Worm (Caenorhabditis elegans) whole organism, young adult: ENCODE results near the gene T15H9.5.

Experiments
- B0019.2 ChIP-seq: fragments of 200-800 bp; sonication (Bioruptor generic); conservative IDR thresholded peaks from 2 replicates; pipeline ENCODE4 v1.3.6; 2022; ENCODE audit warnings: missing genetic modification reagents, missing genetic modification characterization, missing compliant biosample characterization
- B0261.1 ChIP-seq: sonication (generic microtip); optimal IDR thresholded peaks from 2 replicates; lab custom pipeline; 2016; ENCODE audit warnings: mild to moderate bottlenecking, missing genetic modification characterization, moderate library complexity, missing compliant biosample characterization
- C06A6.2 ChIP-seq: fragments of 200-800 bp; sonication (Bioruptor generic); conservative IDR thresholded peaks from 2 replicates; pipeline ENCODE4 v1.3.6; 2022; ENCODE audit warnings: missing genetic modification characterization, missing compliant biosample characterization
- F10E7.11 ChIP-seq: sonication (generic microtip); optimal IDR thresholded peaks from 2 replicates; lab custom pipeline; 2017; ENCODE audit warnings: mild to moderate bottlenecking, missing genetic modification characterization, moderate library complexity, missing compliant biosample characterization
- F37B4.10 ChIP-seq: fragments of 200-800 bp; sonication (Bioruptor generic); IDR thresholded peaks from 2 replicates; pipeline ENCODE4 v1.3.6; 2022; ENCODE audit warnings: missing genetic modification characterization, missing compliant biosample characterization
- F52B5.7 ChIP-seq: sonication (generic microtip); optimal IDR thresholded peaks from 2 replicates; lab custom pipeline; 2016; ENCODE audit warnings: mild to moderate bottlenecking, missing genetic modification characterization, missing compliant biosample characterization
- K11D2.4 ChIP-seq: fragments of 200-800 bp; sonication (Bioruptor generic); IDR thresholded peaks from 2 replicates; pipeline ENCODE4 v1.3.6; 2022; ENCODE audit warnings: missing genetic modification reagents, missing genetic modification characterization, missing compliant biosample characterization
- T07F8.4 ChIP-seq: sonication (generic microtip); optimal IDR thresholded peaks from 2 replicates; lab custom pipeline; 2016; ENCODE audit warnings: mild to moderate bottlenecking, missing genetic modification characterization, moderate library complexity, missing compliant biosample characterization
- T26A5.8 ChIP-seq: sonication (generic microtip); optimal IDR thresholded peaks from 2 replicates; lab custom pipeline; 2016; ENCODE audit warnings: missing genetic modification characterization, missing compliant biosample characterization
- Y53F4B.3 ChIP-seq: fragments of 200-800 bp; sonication (Bioruptor generic); IDR thresholded peaks from 2 replicates; pipeline ENCODE4 v1.3.6; 2022; ENCODE audit warnings: missing genetic modification reagents, missing genetic modification characterization, missing compliant biosample characterization
- Y53G8AR.9 ChIP-seq: fragments of 200-800 bp; sonication (Bioruptor generic); conservative IDR thresholded peaks from 2 replicates; pipeline ENCODE4 v1.3.6; 2022; ENCODE audit warnings: missing genetic modification reagents, missing genetic modification characterization, missing compliant biosample characterization
- akir-1 ChIP-seq: fragments of 200-800 bp; sonication (Bioruptor generic); optimal IDR thresholded peaks from 2 replicates; lab custom pipeline; 2018; ENCODE audit warnings: mild to moderate bottlenecking, missing genetic modification characterization, moderate library complexity, missing compliant biosample characterization
- aptf-2 ChIP-seq: fragments of 200-800 bp; sonication (Bioruptor generic); conservative IDR thresholded peaks from 2 replicates; pipeline ENCODE4 v1.3.6; 2022; ENCODE audit warnings: missing genetic modification reagents, missing genetic modification characterization, missing compliant biosample characterization
- attf-3 ChIP-seq: fragments of 200-800 bp; sonication (Bioruptor generic); conservative IDR thresholded peaks from 2 replicates; pipeline ENCODE4 v1.3.6; 2022; ENCODE audit warnings: missing genetic modification reagents, missing genetic modification characterization, missing compliant biosample characterization
- attf-6 ChIP-seq: fragments of 200-800 bp; sonication (Bioruptor generic); IDR thresholded peaks from 2 replicates; pipeline ENCODE4 v1.3.6; 2022; ENCODE audit warnings: missing genetic modification reagents, missing genetic modification characterization, missing compliant biosample characterization
- bed-1 ChIP-seq: fragments of 200-800 bp; sonication (Bioruptor generic); IDR thresholded peaks from 2 replicates; pipeline ENCODE4 v1.3.6; 2022; ENCODE audit warnings: missing genetic modification reagents, missing genetic modification characterization, missing compliant biosample characterization
- bed-2 ChIP-seq: fragments of 200-800 bp; sonication (Bioruptor generic); IDR thresholded peaks from 2 replicates; pipeline ENCODE4 v1.3.6; 2022; ENCODE audit warnings: missing genetic modification reagents, missing genetic modification characterization, missing compliant biosample characterization
- ceh-100 ChIP-seq: fragments of 200-800 bp; sonication (Bioruptor generic); IDR thresholded peaks from 2 replicates; pipeline ENCODE4 v1.3.6; 2022; ENCODE audit warnings: missing genetic modification reagents, missing genetic modification characterization, missing compliant biosample characterization
- ceh-40 ChIP-seq: fragments of 200-800 bp; sonication (Bioruptor generic); IDR thresholded peaks from 2 replicates; pipeline ENCODE4 v1.3.6; 2022; ENCODE audit warnings: missing genetic modification characterization, missing compliant biosample characterization
- ekl-4 ChIP-seq: fragments of 200-800 bp; sonication (Bioruptor generic); IDR thresholded peaks from 2 replicates; pipeline ENCODE4 v1.3.6; 2022; ENCODE audit warnings: missing genetic modification reagents, missing genetic modification characterization, missing compliant biosample characterization
- ets-4 ChIP-seq: fragments of 200-800 bp; sonication (Bioruptor generic); optimal IDR thresholded peaks from 2 replicates; lab custom pipeline; 2018; ENCODE audit warnings: mild to moderate bottlenecking, missing genetic modification characterization, missing compliant biosample characterization
- gei-17 ChIP-seq: fragments of 200-800 bp; sonication (Bioruptor generic); optimal IDR thresholded peaks from 2 replicates; lab custom pipeline; 2018; ENCODE audit warnings: mild to moderate bottlenecking, missing genetic modification characterization, missing compliant biosample characterization
- hlh-26 ChIP-seq: fragments of 200-800 bp; sonication (Bioruptor generic); conservative IDR thresholded peaks from 2 replicates; pipeline ENCODE4 v1.3.6; 2022; ENCODE audit warnings: missing genetic modification reagents, missing genetic modification characterization, missing compliant biosample characterization
- hsf-1 ChIP-seq: fragments of 200-800 bp; sonication (Bioruptor generic); IDR thresholded peaks from 2 replicates; pipeline ENCODE4 v1.3.6; 2022; ENCODE audit warnings: missing genetic modification reagents, missing genetic modification characterization, missing compliant biosample characterization
- lag-1 ChIP-seq: fragments of 200-800 bp; sonication (Bioruptor generic); IDR thresholded peaks from 2 replicates; pipeline ENCODE4 v1.3.6; 2022; ENCODE audit warnings: missing genetic modification reagents, missing genetic modification characterization, missing compliant biosample characterization
- lin-26 ChIP-seq: fragments of 200-800 bp; sonication (Bioruptor generic); IDR thresholded peaks from 2 replicates; pipeline ENCODE4 v1.3.6; 2022; ENCODE audit warnings: missing genetic modification reagents, missing genetic modification characterization, missing compliant biosample characterization
- lin-40 ChIP-seq: sonication (generic microtip); optimal IDR thresholded peaks from 2 replicates; lab custom pipeline; 2016; ENCODE audit warnings: missing genetic modification characterization, mild to moderate bottlenecking, missing compliant biosample characterization, missing genotype, missing genetic modification reagents
- lin-54 ChIP-seq: fragments of 200-800 bp; sonication (Bioruptor generic); optimal IDR thresholded peaks from 2 replicates; lab custom pipeline; 2018; ENCODE audit warnings: mild to moderate bottlenecking, missing genetic modification characterization, missing compliant biosample characterization
- lir-1 ChIP-seq: fragments of 200-800 bp; sonication (Bioruptor generic); conservative IDR thresholded peaks from 2 replicates; pipeline ENCODE4 v1.3.6; 2022; ENCODE audit warnings: missing genetic modification reagents, missing genetic modification characterization, missing compliant biosample characterization
- lsl-1 ChIP-seq: fragments of 200-800 bp; sonication (Bioruptor generic); optimal IDR thresholded peaks from 2 replicates; lab custom pipeline; 2018; ENCODE audit warnings: mild to moderate bottlenecking, missing genetic modification characterization, moderate library complexity, missing compliant biosample characterization
- madf-3 ChIP-seq: fragments of 200-800 bp; sonication (Bioruptor generic); IDR thresholded peaks from 2 replicates; pipeline ENCODE4 v1.3.6; 2022; ENCODE audit warnings: missing genetic modification reagents, missing genetic modification characterization, missing compliant biosample characterization
- madf-8 ChIP-seq: fragments of 200-800 bp; sonication (Bioruptor generic); conservative IDR thresholded peaks from 2 replicates; pipeline ENCODE4 v1.3.6; 2022; ENCODE audit warnings: missing genetic modification reagents, missing genetic modification characterization, missing compliant biosample characterization
- nfyb-1 ChIP-seq: fragments of 200-800 bp; sonication (Bioruptor generic); IDR thresholded peaks from 2 replicates; pipeline ENCODE4 v1.3.6; 2022; ENCODE audit warnings: missing genetic modification reagents, missing genetic modification characterization, missing compliant biosample characterization
- nhr-27 ChIP-seq: fragments of 200-800 bp; sonication (Bioruptor generic); optimal IDR thresholded peaks from 2 replicates; lab custom pipeline; 2018; ENCODE audit warnings: mild to moderate bottlenecking, missing genetic modification characterization, moderate library complexity, missing compliant biosample characterization
- nhr-80 ChIP-seq: sonication (generic microtip); optimal IDR thresholded peaks from 2 replicates; lab custom pipeline; 2016; ENCODE audit warnings: missing genetic modification characterization, missing compliant biosample characterization
- repo-1 ChIP-seq: sonication (generic microtip); optimal IDR thresholded peaks from 2 replicates; lab custom pipeline; 2017; ENCODE audit warnings: mild to moderate bottlenecking, missing genetic modification characterization, missing compliant biosample characterization
- snpc-1.1 ChIP-seq: sonication (generic microtip); optimal IDR thresholded peaks from 2 replicates; lab custom pipeline; 2017; ENCODE audit warnings: missing genetic modification characterization, mild to moderate bottlenecking, missing compliant biosample characterization, antibody characterized with exemption, moderate library complexity, missing genotype, missing genetic modification reagents; ENCODE audit not compliant: insufficient read depth
- snpc-1.3 ChIP-seq: sonication (generic microtip); optimal IDR thresholded peaks from 2 replicates; lab custom pipeline; 2017; ENCODE audit warnings: missing genetic modification characterization, mild to moderate bottlenecking, missing compliant biosample characterization, antibody characterized with exemption, moderate library complexity, missing genotype, missing genetic modification reagents; ENCODE audit not compliant: insufficient read depth
- snpc-3.4 ChIP-seq: sonication (generic microtip); optimal IDR thresholded peaks from 2 replicates; lab custom pipeline; 2017; ENCODE audit warnings: missing genetic modification characterization, mild to moderate bottlenecking, missing compliant biosample characterization, antibody characterized with exemption, moderate library complexity, missing genotype, missing genetic modification reagents
- snpc-4 ChIP-seq, 5 experiments: fragments of 150-350 bp in 1 of 5; sonication (generic microtip) in 4 of 5; optimal IDR thresholded peaks; 2 replicates each; lab custom pipeline; 2014 to 2018; ENCODE audit warnings: missing genetic modification characterization in 5 of 5, missing biosample characterization in 3 of 5, antibody characterized with exemption in 2 of 5, mild to moderate bottlenecking in 2 of 5, missing compliant biosample characterization in 2 of 5, missing genotype in 2 of 5, moderate library complexity in 2 of 5, missing genetic modification reagents in 1 of 5
- sptf-2 ChIP-seq: fragments of 200-800 bp; sonication (Bioruptor generic); optimal IDR thresholded peaks from 2 replicates; lab custom pipeline; 2018; ENCODE audit warnings: mild to moderate bottlenecking, missing genetic modification characterization, missing compliant biosample characterization
- unc-62 ChIP-seq: fragments of 150-350 bp; optimal IDR thresholded peaks from 2 replicates; lab custom pipeline; 2014; ENCODE audit warnings: missing biosample characterization, missing genetic modification reagents, missing genetic modification characterization
- zfh-2 ChIP-seq: fragments of 200-800 bp; sonication (Bioruptor generic); conservative IDR thresholded peaks from 2 replicates; pipeline ENCODE4 v1.3.6; 2022; ENCODE audit warnings: missing genetic modification reagents, missing genetic modification characterization, missing compliant biosample characterization
- ztf-22 ChIP-seq: fragments of 200-800 bp; sonication (Bioruptor generic); optimal IDR thresholded peaks from 2 replicates; lab custom pipeline; 2018; ENCODE audit warnings: mild to moderate bottlenecking, missing genetic modification characterization, moderate library complexity, missing compliant biosample characterization
- ztf-26 ChIP-seq: sonication (generic microtip); optimal IDR thresholded peaks from 2 replicates; lab custom pipeline; 2017; ENCODE audit warnings: missing genetic modification characterization, missing compliant biosample characterization
- ztf-3 ChIP-seq: fragments of 200-800 bp; sonication (Bioruptor generic); optimal IDR thresholded peaks from 2 replicates; lab custom pipeline; 2018; ENCODE audit warnings: mild to moderate bottlenecking, missing genetic modification characterization, missing compliant biosample characterization

T15H9.5 gene

ce11 chrII:9617039-9617901 is 6.0 kb upstream of the T15H9.5 start, which contains the start of gene hal-3:
Gene hal-3 (minus strand): TSS chrII:9617125.
- TF ChIP-seq attf-6 (GFP tag; lab: Robert Waterston, UW) (no peak), attf-3 (no peak; the same call in 1 of the 2 replicates), gei-17 (no peak), lir-1 (GFP tag; lab: Robert Waterston, UW) (no peak), lin-40 (tag; lab: Kevin White, UChicago) (no peak), ceh-40 (GFP tag; lab: Robert Waterston, UW) (no peak), F37B4.10 (GFP tag; lab: Robert Waterston, UW) (no peak), C06A6.2 (GFP tag; lab: Robert Waterston, UW) (no peak), nhr-80 (no peak), ztf-26 (tag; lab: Kevin White, UChicago) (no peak), Y53F4B.3 (GFP tag; lab: Robert Waterston, UW) (no peak), ets-4 (GFP tag; lab: Kevin White, UChicago) (no peak), K11D2.4 (GFP tag; lab: Robert Waterston, UW) (no peak), lag-1 (GFP tag; lab: Robert Waterston, UW) (no peak), snpc-1.1 (tag; lab: Kevin White, UChicago) (no peak), snpc-4 (GFP tag; optimal IDR thresholded peaks at IDR 0.05; lab: Kevin White, UChicago) (no peak), snpc-4 (tag; optimal IDR thresholded peaks at IDR 0.05; lab: Kevin White, UChicago) (no peak), aptf-2 (GFP tag; lab: Robert Waterston, UW) (no peak), nfyb-1 (GFP tag; lab: Robert Waterston, UW) (0 out of 2 replicates have a peak, but pooled peaks have one; percentile 35), hsf-1 (no peak), bed-1 (no peak), nhr-27 (tag; lab: Kevin White, UChicago) (no peak), ekl-4 (GFP tag; lab: Robert Waterston, UW) (no peak), akir-1 (GFP tag; lab: Kevin White, UChicago) (no peak), F52B5.7 (tag; lab: Kevin White, UChicago) (peak; percentile 22), B0019.2 (GFP tag; lab: Robert Waterston, UW) (no peak), unc-62 (GFP tag; lab: Kevin White, UChicago) (no peak), lsl-1 (GFP tag; lab: Kevin White, UChicago) (peak; percentile 60), snpc-3.4 (tag; lab: Kevin White, UChicago) (no peak), snpc-1.3 (tag; lab: Kevin White, UChicago) (no peak), madf-3 (GFP tag; lab: Robert Waterston, UW) (no peak), ceh-100 (GFP tag; lab: Robert Waterston, UW) (no peak), lin-54 (GFP tag; lab: Kevin White, UChicago) (peak; percentile 25), bed-2 (GFP tag; lab: Robert Waterston, UW) (no peak), Y53G8AR.9 (GFP tag; lab: Robert Waterston, UW) (peak; percentile 73; the same call in 1 of the 2 replicates), sptf-2 (GFP tag; lab: Kevin White, UChicago) (no peak), B0261.1 (tag; lab: Kevin White, UChicago) (no peak), madf-8 (GFP tag; lab: Robert Waterston, UW) (no peak), repo-1 (tag; lab: Kevin White, UChicago) (peak; percentile 60), T26A5.8 (peak; percentile 1), ztf-22 (GFP tag; lab: Kevin White, UChicago) (no peak), hlh-26 (GFP tag; lab: Robert Waterston, UW) (no peak), ztf-3 (no peak), lin-26 (no peak), zfh-2 (GFP tag; lab: Robert Waterston, UW) (no peak), F10E7.11 (tag; lab: Kevin White, UChicago) (peak; percentile 61), T07F8.4 (tag; lab: Kevin White, UChicago) (no peak)
